Worm (Caenorhabditis elegans) whole organism, mixed stage, embryonic: Measurements from ENCODE around the gene T22F7.1.

Experiments
- ces-1 ChIP-seq: fragments of 150-350 bp; optimal IDR thresholded peaks from 2 replicates; lab custom pipeline; 2014; ENCODE audit warnings: missing biosample characterization, missing genetic modification reagents, missing genetic modification characterization
- hlh-1 ChIP-seq: fragments of 150-350 bp; optimal IDR thresholded peaks from 2 replicates; lab custom pipeline; 2014; ENCODE audit warnings: missing biosample characterization, missing genetic modification reagents, missing genetic modification characterization
- lsy-2 ChIP-seq: fragments of 150-350 bp; optimal IDR thresholded peaks from 2 replicates; lab custom pipeline; 2014; ENCODE audit warnings: missing biosample characterization, missing genetic modification characterization
- mep-1 ChIP-seq: fragments of 150-350 bp; optimal IDR thresholded peaks from 2 replicates; lab custom pipeline; 2017; ENCODE audit warnings: missing biosample characterization, missing genetic modification reagents, missing genetic modification characterization, inconsistent platforms
- pha-4 ChIP-seq: fragments of 150-350 bp; optimal IDR thresholded peaks from 2 replicates; lab custom pipeline; 2018; ENCODE audit warnings: missing biosample characterization, missing genetic modification reagents, missing genetic modification characterization
- snpc-4 ChIP-seq: fragments of 150-350 bp; optimal IDR thresholded peaks from 2 replicates; lab custom pipeline; 2014; ENCODE audit warnings: missing biosample characterization, missing genetic modification characterization
- unc-62 ChIP-seq: fragments of 150-350 bp; optimal IDR thresholded peaks from 2 replicates; lab custom pipeline; 2014; ENCODE audit warnings: missing biosample characterization, missing genetic modification reagents, missing genetic modification characterization

ce11 chrIII:577467-577866 is 35.6 kb downstream of the T22F7.1 start, which contains the start of gene gtf-2H5:
- TF ChIP-seq ces-1 (GFP tag; lab: Kevin White, UChicago) = no peak
- TF ChIP-seq snpc-4 = no peak
- no peak for TF ChIP-seq hlh-1
- TF ChIP-seq lsy-2 (tag; lab: Kevin White, UChicago) = no peak
- no peak for TF ChIP-seq mep-1
- TF ChIP-seq pha-4 (tag; lab: Kevin White, UChicago) = no peak
- no peak for TF ChIP-seq unc-62 (GFP tag; lab: Kevin White, UChicago)
